Fruit fly (Drosophila melanogaster) whole organism, pupa: Measurements from ENCODE around the gene CG17361.

ENCODE experiments used
- CG15710 ChIP-seq: fragments of 200-800 bp; sonication (Bioruptor generic); optimal IDR thresholded peaks from 2 replicates; lab custom pipeline; 2018; ENCODE audit warnings: missing biosample characterization, mild to moderate bottlenecking, missing genetic modification characterization, moderate library complexity
- CG8159 ChIP-seq: fragments of 200-800 bp; sonication (Bioruptor generic); optimal IDR thresholded peaks from 3 replicates; lab custom pipeline; 2018; ENCODE audit warnings: missing biosample characterization, mild to moderate bottlenecking, missing genetic modification characterization, moderate library complexity
- CG9948 ChIP-seq: fragments of 200-800 bp; sonication (Bioruptor generic); optimal IDR thresholded peaks from 2 replicates; lab custom pipeline; 2018; ENCODE audit warnings: missing biosample characterization, mild to moderate bottlenecking, missing genetic modification characterization, moderate library complexity
- Pif1A ChIP-seq: fragments of 200-800 bp; sonication (Bioruptor generic); optimal IDR thresholded peaks from 3 replicates; lab custom pipeline; 2016; ENCODE audit warnings: missing biosample characterization, missing genetic modification characterization
- Snoo ChIP-seq: fragments of 200-800 bp; sonication (Bioruptor generic); optimal IDR thresholded peaks from 3 replicates; lab custom pipeline; 2017; ENCODE audit warnings: missing biosample characterization, mild to moderate bottlenecking, missing genetic modification characterization, inconsistent platforms

dm6 chr3L:14025736-14026135 lies 28.7 kb downstream of the CG17361 start:
- TF ChIP-seq Pif1A (no peak), CG9948 (tag; lab: Kevin White, UChicago) (no peak), CG15710 (tag; lab: Kevin White, UChicago) (no peak), CG8159 (tag; lab: Kevin White, UChicago) (no peak), Snoo (tag; lab: Kevin White, UChicago) (no peak)
